Fruit fly (Drosophila melanogaster): ENCODE data around the gene TpnC73F.

dm6 chr3L:17004765-17005414 is 41.0 kb upstream of the TpnC73F start:
- TF ChIP-seq CG8478 (optimal IDR thresholded peaks at IDR 0.05) = no peak
- no peak for TF ChIP-seq CTCF (optimal IDR thresholded peaks at IDR 0.05)

Measured in S2 (cell line).